Worm (Caenorhabditis elegans) whole organism, L1 larva: ENCODE data around the gene daf-12.
A peak's percentile ranks its signal among the peaks of the same experiment; 100 is the strongest.

Source experiments
- C04F5.9 ChIP-seq: sonication (generic microtip); optimal IDR thresholded peaks from 2 replicates; lab custom pipeline; 2016; ENCODE audit warnings: missing genetic modification characterization, missing compliant biosample characterization
- C16A3.4 ChIP-seq: fragments of 150-350 bp; optimal IDR thresholded peaks from 2 replicates; lab custom pipeline; 2014; ENCODE audit warnings: missing biosample characterization, missing genetic modification characterization
- C34B4.2 ChIP-seq: sonication (generic microtip); optimal IDR thresholded peaks from 2 replicates; lab custom pipeline; 2017; ENCODE audit warnings: mild to moderate bottlenecking, missing genetic modification characterization, missing compliant biosample characterization
- aha-1 ChIP-seq: fragments of 150-350 bp; optimal IDR thresholded peaks from 2 replicates; lab custom pipeline; 2014; ENCODE audit warnings: missing biosample characterization, missing genetic modification characterization
- alr-1 ChIP-seq: fragments of 200-800 bp; sonication (Bioruptor generic); optimal IDR thresholded peaks from 2 replicates; lab custom pipeline; 2018; ENCODE audit warnings: borderline replicate concordance, mild to moderate bottlenecking, missing genetic modification characterization, missing compliant biosample characterization
- aly-2 ChIP-seq: fragments of 150-350 bp; optimal IDR thresholded peaks from 2 replicates; lab custom pipeline; 2014; ENCODE audit warnings: missing biosample characterization, missing genetic modification characterization
- blmp-1 ChIP-seq: fragments of 150-350 bp; optimal IDR thresholded peaks from 2 replicates; lab custom pipeline; 2014; ENCODE audit warnings: missing biosample characterization, missing genetic modification characterization
- ceh-63 ChIP-seq: fragments of 200-800 bp; sonication (Bioruptor generic); optimal IDR thresholded peaks from 2 replicates; lab custom pipeline; 2018; ENCODE audit warnings: mild to moderate bottlenecking, missing genetic modification characterization, missing compliant biosample characterization
- ceh-82 ChIP-seq, 3 experiments: fragments of 150-350 bp in 1 of 3; sonication (generic microtip) in 2 of 3; optimal IDR thresholded peaks; 2 replicates each; lab custom pipeline; 2014 to 2017; ENCODE audit warnings: missing biosample characterization in 3 of 3, missing genetic modification characterization in 3 of 3
- ceh-88 ChIP-seq: fragments of 200-800 bp; sonication (Bioruptor generic); IDR thresholded peaks from 2 replicates; pipeline ENCODE4 v1.3.6; 2022; ENCODE audit warnings: missing genetic modification characterization, missing compliant biosample characterization
- ceh-90 ChIP-seq: sonication (generic microtip); optimal IDR thresholded peaks from 2 replicates; lab custom pipeline; 2016; ENCODE audit warnings: missing genetic modification characterization, missing compliant biosample characterization
- dsc-1 ChIP-seq: sonication (generic microtip); optimal IDR thresholded peaks from 2 replicates; lab custom pipeline; 2016; ENCODE audit warnings: mild to moderate bottlenecking, missing genetic modification characterization, missing compliant biosample characterization
- efl-1 ChIP-seq, 4 experiments: fragments of 150-350 bp; optimal IDR thresholded peaks in 3 of 4; peaks in 1 of 4; 1 replicate in 1 of 4; 2 replicates in 3 of 4; lab custom pipeline; 2014; ENCODE audit warnings: missing biosample characterization in 2 of 4, missing genetic modification characterization in 2 of 4, missing genetic modification reagents in 2 of 4
- efl-3 ChIP-seq: fragments of 200-800 bp; sonication (Bioruptor generic); optimal IDR thresholded peaks from 2 replicates; lab custom pipeline; 2018; ENCODE audit warnings: mild to moderate bottlenecking, missing genetic modification characterization, missing compliant biosample characterization
- elt-3 ChIP-seq, 6 experiments: fragments of 150-350 bp in 1 of 6; sonication (generic microtip); optimal IDR thresholded peaks; 2 replicates each; lab custom pipeline; 2017 to 2018; ENCODE audit warnings: missing biosample characterization in 6 of 6, missing genetic modification characterization in 6 of 6, inconsistent platforms in 1 of 6
- fkh-10 ChIP-seq: sonication (generic microtip); optimal IDR thresholded peaks from 2 replicates; lab custom pipeline; 2017; ENCODE audit warnings: missing biosample characterization, missing genetic modification reagents, missing genetic modification characterization
- fkh-4 ChIP-seq: sonication (generic microtip); optimal IDR thresholded peaks from 2 replicates; lab custom pipeline; 2016; ENCODE audit warnings: missing compliant biosample characterization, missing genetic modification characterization, borderline replicate concordance
- fkh-8 ChIP-seq: sonication (generic microtip); optimal IDR thresholded peaks from 2 replicates; lab custom pipeline; 2016; ENCODE audit warnings: mild to moderate bottlenecking, missing genetic modification characterization, missing compliant biosample characterization
- fos-1 ChIP-seq: fragments of 150-350 bp; optimal IDR thresholded peaks from 2 replicates; lab custom pipeline; 2014; ENCODE audit warnings: missing biosample characterization, missing genetic modification characterization
- grh-1 ChIP-seq: fragments of 200-800 bp; sonication (Bioruptor generic); IDR thresholded peaks from 2 replicates; pipeline ENCODE4 v1.3.6; 2022; ENCODE audit warnings: missing genetic modification reagents, missing genetic modification characterization, missing compliant biosample characterization
- hpl-2 ChIP-seq: fragments of 150-350 bp; optimal IDR thresholded peaks from 2 replicates; lab custom pipeline; 2014; ENCODE audit warnings: missing biosample characterization, missing genetic modification reagents, missing genetic modification characterization
- irx-1 ChIP-seq: sonication (generic microtip); optimal IDR thresholded peaks from 2 replicates; lab custom pipeline; 2016; ENCODE audit warnings: missing genetic modification characterization, missing compliant biosample characterization
- jun-1 ChIP-seq: fragments of 150-350 bp; optimal IDR thresholded peaks from 2 replicates; lab custom pipeline; 2014; ENCODE audit warnings: missing biosample characterization, missing genetic modification reagents, missing genetic modification characterization
- lin-14 ChIP-seq: fragments of 200-800 bp; sonication (Bioruptor generic); optimal IDR thresholded peaks from 2 replicates; lab custom pipeline; 2018; ENCODE audit warnings: mild to moderate bottlenecking, missing genetic modification characterization, moderate library complexity, missing compliant biosample characterization
- lin-35 ChIP-seq, 2 experiments: fragments of 150-350 bp; optimal IDR thresholded peaks; 2 replicates each; lab custom pipeline; 2014; ENCODE audit warnings: missing biosample characterization in 2 of 2, missing genetic modification characterization in 2 of 2, missing genetic modification reagents in 2 of 2
- lir-3 ChIP-seq: sonication (generic microtip); optimal IDR thresholded peaks from 2 replicates; lab custom pipeline; 2016; ENCODE audit warnings: mild to moderate bottlenecking, missing genetic modification characterization, moderate library complexity, missing compliant biosample characterization; ENCODE audit not compliant: poor library complexity
- lsy-2 ChIP-seq, 2 experiments: fragments of 150-350 bp; optimal IDR thresholded peaks; 2 replicates each; lab custom pipeline; 2014; ENCODE audit warnings: missing biosample characterization in 2 of 2, missing genetic modification characterization in 2 of 2
- mab-9 ChIP-seq: fragments of 200-800 bp; sonication (Bioruptor generic); IDR thresholded peaks from 2 replicates; pipeline ENCODE4 v1.3.6; 2022; ENCODE audit warnings: missing genetic modification reagents, missing genetic modification characterization, missing compliant biosample characterization
- mdl-1 ChIP-seq, 2 experiments: fragments of 150-350 bp; optimal IDR thresholded peaks; 2 replicates each; lab custom pipeline; 2014 to 2017; ENCODE audit warnings: missing biosample characterization in 2 of 2, missing genetic modification characterization in 2 of 2, inconsistent platforms in 1 of 2
- mep-1 ChIP-seq: fragments of 150-350 bp; optimal IDR thresholded peaks from 2 replicates; lab custom pipeline; 2014; ENCODE audit warnings: missing biosample characterization, missing genetic modification characterization
- nhr-28 ChIP-seq: fragments of 150-350 bp; optimal IDR thresholded peaks from 2 replicates; lab custom pipeline; 2014; ENCODE audit warnings: missing biosample characterization, missing genetic modification characterization
- nhr-47 ChIP-seq: sonication (generic microtip); optimal IDR thresholded peaks from 2 replicates; lab custom pipeline; 2016; ENCODE audit warnings: mild to moderate bottlenecking, missing genetic modification characterization, moderate library complexity, missing compliant biosample characterization
- nhr-71 ChIP-seq: sonication (generic microtip); optimal IDR thresholded peaks from 2 replicates; lab custom pipeline; 2016; ENCODE audit warnings: mild to moderate bottlenecking, missing genetic modification characterization, moderate library complexity, missing compliant biosample characterization
- nhr-77 ChIP-seq: fragments of 150-350 bp; optimal IDR thresholded peaks from 2 replicates; lab custom pipeline; 2014; ENCODE audit warnings: missing biosample characterization, missing genetic modification characterization
- nhr-85 ChIP-seq: sonication (generic microtip); peaks from one replicate; lab custom pipeline; 2016; ENCODE audit warnings: missing genetic modification characterization, inconsistent platforms, missing compliant biosample characterization
- pax-3 ChIP-seq: fragments of 200-800 bp; sonication (Bioruptor generic); optimal IDR thresholded peaks from 2 replicates; lab custom pipeline; 2018; ENCODE audit warnings: mild to moderate bottlenecking, missing genetic modification characterization, moderate library complexity, missing compliant biosample characterization
- rnt-1 ChIP-seq: sonication (generic microtip); optimal IDR thresholded peaks from 2 replicates; lab custom pipeline; 2016; ENCODE audit warnings: mild to moderate bottlenecking, missing genetic modification characterization, moderate library complexity, missing compliant biosample characterization
- skn-1 ChIP-seq: fragments of 150-350 bp; optimal IDR thresholded peaks from 2 replicates; lab custom pipeline; 2014; ENCODE audit warnings: missing biosample characterization, missing genetic modification characterization
- sox-4 ChIP-seq: sonication (generic microtip); optimal IDR thresholded peaks from 2 replicates; lab custom pipeline; 2016; ENCODE audit warnings: missing genetic modification characterization, missing compliant biosample characterization
- sptf-1 ChIP-seq: fragments of 150-350 bp; optimal IDR thresholded peaks from 2 replicates; lab custom pipeline; 2014; ENCODE audit warnings: missing biosample characterization, missing genetic modification characterization
- tbx-2 ChIP-seq: sonication (generic microtip); optimal IDR thresholded peaks from 2 replicates; lab custom pipeline; 2016; ENCODE audit warnings: missing genetic modification characterization, missing compliant biosample characterization
- tlp-1 ChIP-seq: fragments of 150-350 bp; optimal IDR thresholded peaks from 2 replicates; lab custom pipeline; 2014; ENCODE audit warnings: missing biosample characterization, missing genetic modification characterization
- unc-130 ChIP-seq: fragments of 150-350 bp; optimal IDR thresholded peaks from 2 replicates; lab custom pipeline; 2017; ENCODE audit warnings: missing biosample characterization, missing genetic modification characterization, inconsistent platforms
- unc-86 ChIP-seq: sonication (generic microtip); optimal IDR thresholded peaks from 2 replicates; lab custom pipeline; 2016; ENCODE audit warnings: missing genetic modification characterization, missing compliant biosample characterization
- vab-15 ChIP-seq: sonication (generic microtip); optimal IDR thresholded peaks from 2 replicates; lab custom pipeline; 2017; ENCODE audit warnings: missing genotype, mild to moderate bottlenecking, missing genetic modification characterization, missing compliant biosample characterization
- xbp-1 ChIP-seq: sonication (generic microtip); optimal IDR thresholded peaks from 2 replicates; lab custom pipeline; 2016; ENCODE audit warnings: missing genetic modification characterization, missing compliant biosample characterization
- zag-1 ChIP-seq: fragments of 150-350 bp; optimal IDR thresholded peaks from 2 replicates; lab custom pipeline; 2014; ENCODE audit warnings: missing biosample characterization, missing genetic modification characterization
- zip-4 ChIP-seq: fragments of 200-800 bp; sonication (Bioruptor generic); optimal IDR thresholded peaks from 2 replicates; lab custom pipeline; 2018; ENCODE audit warnings: mild to moderate bottlenecking, missing genetic modification characterization, moderate library complexity, missing compliant biosample characterization
- ztf-11 ChIP-seq, 2 experiments: sonication (generic microtip); optimal IDR thresholded peaks; 2 replicates each; lab custom pipeline; 2016 to 2017; ENCODE audit warnings: missing genetic modification characterization in 2 of 2, missing biosample characterization in 1 of 2, missing compliant biosample characterization in 1 of 2
- ztf-4 ChIP-seq: fragments of 150-350 bp; optimal IDR thresholded peaks from 2 replicates; lab custom pipeline; 2014; ENCODE audit warnings: missing biosample characterization, missing genetic modification characterization

Gene daf-12

DNA sequence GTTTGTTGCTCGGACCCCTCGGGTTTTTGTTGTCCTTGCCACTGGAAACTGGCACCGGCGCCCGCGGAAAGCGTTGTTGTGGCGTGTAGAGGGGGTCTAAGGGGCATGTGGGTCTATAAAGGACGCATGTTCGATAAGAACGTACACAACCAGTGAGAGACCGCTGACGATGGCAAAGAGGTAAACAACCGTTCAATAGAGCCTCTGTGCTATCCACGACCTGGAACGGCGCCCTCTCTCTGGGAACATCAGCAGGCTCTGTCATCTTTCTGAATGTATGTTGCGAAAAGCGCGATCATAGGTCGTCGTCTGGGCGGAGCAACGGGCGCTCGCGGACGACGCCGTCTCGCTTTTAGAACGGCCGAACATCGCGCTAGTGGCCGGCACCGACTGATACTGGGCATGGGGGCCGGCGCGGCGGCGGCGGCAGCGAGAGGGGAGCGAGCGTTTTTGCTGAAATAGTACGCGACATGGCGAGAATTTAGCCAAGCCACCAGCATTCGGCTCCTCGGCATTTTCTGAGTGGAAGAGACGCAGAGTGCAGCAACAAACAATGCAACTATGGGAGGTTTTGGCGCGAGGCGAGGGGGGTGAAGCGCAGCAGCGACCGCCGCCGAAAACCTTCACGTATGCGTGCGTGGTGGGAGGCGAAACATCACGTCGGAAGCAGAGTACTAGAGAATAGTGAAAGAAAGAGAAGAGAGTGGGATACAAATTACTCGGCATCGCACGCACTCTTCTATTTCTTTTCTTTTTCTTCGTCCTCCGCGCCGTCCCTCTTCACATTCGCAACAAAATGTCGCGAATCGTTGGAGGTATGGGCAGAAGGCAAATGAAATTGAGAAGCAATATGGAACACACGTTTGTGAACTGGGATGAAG lies 1.6 kb downstream of the daf-12 start:
- TF ChIP-seq dsc-1 (tag; lab: Kevin White, UChicago) (peak; percentile 62), rnt-1 (tag; lab: Kevin White, UChicago) (peak; percentile 72), ceh-90 (no peak), sptf-1 (tag; lab: Kevin White, UChicago) (no peak), elt-3 (tag; optimal IDR thresholded peaks at IDR 0.05; lab: Kevin White, UChicago) (no peak), lsy-2 (tag; optimal IDR thresholded peaks at IDR 0.05; lab: Kevin White, UChicago) (peak; percentile 54 to 72), unc-130 (tag; lab: Kevin White, UChicago) (peak; percentile 35), blmp-1 (tag; lab: Kevin White, UChicago) (peak; percentile 94), fkh-10 (GFP tag; lab: Kevin White, UChicago) (peak; percentile 86), aha-1 (no peak), ceh-88 (GFP tag; lab: Robert Waterston, UW) (no peak; the same call in 1 of the 2 replicates), lir-3 (tag; lab: Kevin White, UChicago) (no peak), tlp-1 (tag; lab: Kevin White, UChicago) (no peak), aly-2 (tag; lab: Kevin White, UChicago) (no peak), fkh-4 (tag; lab: Kevin White, UChicago) (peak; percentile 29), grh-1 (GFP tag; lab: Robert Waterston, UW) (no peak; the same call in 1 of the 2 replicates), zip-4 (no peak), ceh-82 (tag; optimal IDR thresholded peaks at IDR 0.05; lab: Kevin White, UChicago) (peak; percentile 20 to 88 (median 58)), nhr-85 (tag; lab: Kevin White, UChicago) (peak; percentile 76), mep-1 (peak; percentile 83), vab-15 (tag; lab: Kevin White, UChicago) (peak; percentile 9), ceh-63 (GFP tag; lab: Kevin White, UChicago) (no peak), lin-14 (GFP tag; lab: Kevin White, UChicago) (peak; percentile 98), alr-1 (no peak), efl-3 (no peak), efl-1 (optimal IDR thresholded peaks at IDR 0.05; lab: Kevin White, UChicago) (peak; percentile 36 to 59), efl-1 (GFP tag; optimal IDR thresholded peaks at IDR 0.05 in 1 of 2; lab: Kevin White, UChicago) (peak in 1 of 2 experiments; percentile 81), C04F5.9 (tag; lab: Kevin White, UChicago) (no peak), nhr-47 (tag; lab: Kevin White, UChicago) (peak; percentile 84), unc-86 (tag; lab: Kevin White, UChicago) (peak; percentile 72), nhr-71 (tag; lab: Kevin White, UChicago) (peak; percentile 89), nhr-77 (peak; percentile 76), tbx-2 (tag; lab: Kevin White, UChicago) (peak; percentile 86), fkh-8 (tag; lab: Kevin White, UChicago) (peak; percentile 92), C16A3.4 (tag; lab: Kevin White, UChicago) (peak; percentile 60), mdl-1 (tag; optimal IDR thresholded peaks at IDR 0.05; lab: Kevin White, UChicago) (peak in 1 of 2 experiments; percentile 84), C34B4.2 (tag; lab: Kevin White, UChicago) (no peak), irx-1 (tag; lab: Kevin White, UChicago) (peak; percentile 78), hpl-2 (no peak), nhr-28 (no peak), mab-9 (no peak), lin-35 (GFP tag; optimal IDR thresholded peaks at IDR 0.05; lab: Kevin White, UChicago) (peak; percentile 43 to 57), jun-1 (peak; percentile 72), zag-1 (tag; lab: Kevin White, UChicago) (no peak), xbp-1 (peak; percentile 78), ztf-11 (tag; optimal IDR thresholded peaks at IDR 0.05; lab: Kevin White, UChicago) (peak in 1 of 2 experiments; percentile 41), skn-1 (peak; percentile 41), ztf-4 (tag; lab: Kevin White, UChicago) (peak; percentile 75), pax-3 (tag; lab: Kevin White, UChicago) (peak; percentile 24), sox-4 (peak; percentile 11), fos-1 (tag; lab: Kevin White, UChicago) (peak; percentile 54)
